Worm (Caenorhabditis elegans) whole organism, L2 larva: ENCODE data around the gene lin-5.

ENCODE experiments used
- C34F6.9 ChIP-seq: fragments of 150-350 bp; optimal IDR thresholded peaks from 2 replicates; lab custom pipeline; 2014; ENCODE audit warnings: missing biosample characterization, missing genetic modification characterization
- fos-1 ChIP-seq: fragments of 150-350 bp; optimal IDR thresholded peaks from 2 replicates; lab custom pipeline; 2014; ENCODE audit warnings: missing biosample characterization, missing genetic modification characterization

DNA sequence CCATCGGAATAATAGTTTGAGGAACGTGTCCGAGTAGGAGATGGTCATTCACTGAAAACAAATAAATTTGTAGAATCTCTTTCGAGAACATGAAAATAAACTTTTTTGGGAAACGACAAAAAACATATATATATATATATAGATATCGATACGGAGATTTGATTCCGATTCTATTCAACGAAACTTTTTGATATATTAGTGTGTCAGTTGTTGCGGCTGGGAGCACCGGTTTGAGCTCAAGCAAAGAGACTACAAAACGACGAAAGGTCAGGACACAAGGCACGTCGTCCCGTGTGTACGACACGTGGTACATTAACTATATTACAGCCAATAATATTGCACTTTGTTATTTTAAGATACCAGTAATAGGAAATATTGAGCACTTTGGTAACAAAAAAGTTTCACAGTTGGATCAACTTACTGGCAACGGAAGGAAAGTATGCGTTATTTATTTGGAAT is 47.2 kb downstream of the lin-5 start, which contains the start of gene best-23:
- peak; percentile 28 for TF ChIP-seq C34F6.9 (tag; lab: Kevin White, UChicago)
- TF ChIP-seq fos-1 (tag; lab: Kevin White, UChicago): no peak
